Worm (Caenorhabditis elegans): ENCODE measurements around the gene gly-11.

The gly-11 gene

ce11 chrIII:12221452-12221851 lies 44.4 kb upstream of the gly-11 start:
- TF ChIP-seq dmd-8 (GFP tag; IDR thresholded peaks at IDR 0.05) (no peak), lin-39 (tag; optimal IDR thresholded peaks at IDR 0.05) (no peak), ztf-11 (tag; optimal IDR thresholded peaks at IDR 0.05) (no peak), ZK546.5 (tag; optimal IDR thresholded peaks at IDR 0.05) (no peak), zip-2 (tag; optimal IDR thresholded peaks at IDR 0.05) (no peak), Y75B8A.6 (GFP tag; IDR thresholded peaks at IDR 0.05) (no peak), ceh-20 (GFP tag; IDR thresholded peaks at IDR 0.05) (no peak), mdl-1 (tag; optimal IDR thresholded peaks at IDR 0.05) (no peak)

ce11 chrIII:12220820-12221219 lies 43.8 kb upstream of the gly-11 start:
- TF ChIP-seq nhr-42 (GFP tag; IDR thresholded peaks at IDR 0.05), result no peak
- TF ChIP-seq lin-39 (tag; optimal IDR thresholded peaks at IDR 0.05), result no peak

- TF ChIP-seq lin-38 (GFP tag; IDR thresholded peaks at IDR 0.05), result peak; percentile 92
- TF ChIP-seq ztf-7 (tag; optimal IDR thresholded peaks at IDR 0.05), result peak; percentile 5
- no peak for TF ChIP-seq pha-4 (GFP tag; IDR thresholded peaks at IDR 0.05)
- TF ChIP-seq pha-4 (tag; optimal IDR thresholded peaks at IDR 0.05), result peak; percentile 16
- TF ChIP-seq nhr-77 (tag; optimal IDR thresholded peaks at IDR 0.05), result peak; percentile 16
- peak; percentile 51 for TF ChIP-seq mep-1 (tag; optimal IDR thresholded peaks at IDR 0.05)
- peak; percentile 77 for TF ChIP-seq mes-2 (tag; optimal IDR thresholded peaks at IDR 0.05; ENCODE audit: poor library complexity, severe bottlenecking)
- TF ChIP-seq lsy-2 (tag; optimal IDR thresholded peaks at IDR 0.05), result peak in 1 of 2 experiments; percentile 68
- no peak for TF ChIP-seq zfp-3 (GFP tag; conservative IDR thresholded peaks at IDR 0.05)
- no peak for TF ChIP-seq lin-39 (tag; optimal IDR thresholded peaks at IDR 0.05)
- TF ChIP-seq hif-1 (tag; optimal IDR thresholded peaks at IDR 0.05), result peak in 1 of 2 experiments; percentile 59
- no peak for TF ChIP-seq php-3 (GFP tag; IDR thresholded peaks at IDR 0.05)
- TF ChIP-seq dve-1 (tag; optimal IDR thresholded peaks at IDR 0.05; ENCODE audit: insufficient read depth), result peak; percentile 26
- TF ChIP-seq dpl-1 (GFP tag; optimal IDR thresholded peaks at IDR 0.05), result peak; percentile 52
These were observed 41.6 kb upstream of the gly-11 start, which contains the start of the genes gex-4 and gphr-1 for ce11 chrIII:12218633-12219097. Gene gex-4 (minus strand): TSS chrIII:12218634. Gene gphr-1 (plus strand): TSS chrIII:12219047.

- TF ChIP-seq dmd-8 (GFP tag; IDR thresholded peaks at IDR 0.05), result no peak
- TF ChIP-seq aha-1 (tag), result peak; percentile 82
These were observed 41.0 kb upstream of the gly-11 start for ce11 chrIII:12218078-12218477.

ce11 chrIII:12215596-12215995 lies 38.6 kb upstream of the gly-11 start, which contains the start of gene Y75B8A.13:
Gene Y75B8A.13 (minus strand): TSS chrIII:12215696.
- no peak for TF ChIP-seq attf-4 (tag; optimal IDR thresholded peaks at IDR 0.05)
- TF ChIP-seq dmd-9 (GFP tag; IDR thresholded peaks at IDR 0.05), result no peak
- no peak for TF ChIP-seq D1046.2 (GFP tag; IDR thresholded peaks at IDR 0.05)
- TF ChIP-seq tra-1 (GFP tag; IDR thresholded peaks at IDR 0.05), result no peak
- no peak for TF ChIP-seq F37D6.2 (tag; optimal IDR thresholded peaks at IDR 0.05)
- TF ChIP-seq hif-1 (tag; optimal IDR thresholded peaks at IDR 0.05), result no peak
- no peak for TF ChIP-seq pha-4 (GFP tag; IDR thresholded peaks at IDR 0.05)
- TF ChIP-seq pha-4 (tag; optimal IDR thresholded peaks at IDR 0.05), result no peak

ce11 chrIII:12207574-12207973 lies 30.5 kb upstream of the gly-11 start:
- peak; percentile 71 for TF ChIP-seq aha-1 (tag)
- TF ChIP-seq nhr-10 (tag; optimal IDR thresholded peaks at IDR 0.05), result no peak
- TF ChIP-seq set-16 (GFP tag; IDR thresholded peaks at IDR 0.05), result peak; percentile 71
- no peak for TF ChIP-seq D1046.2 (GFP tag; IDR thresholded peaks at IDR 0.05)
- peak in 1 of 2 experiments; percentile 55 for TF ChIP-seq unc-62 (GFP tag; optimal IDR thresholded peaks at IDR 0.05 in 1 of 2)
- no peak for TF ChIP-seq unc-62 (tag; optimal IDR thresholded peaks at IDR 0.05)
- TF ChIP-seq ceh-32 (tag; optimal IDR thresholded peaks at IDR 0.05; ENCODE audit: poor library complexity), result no peak
- no peak for TF ChIP-seq nhr-76 (tag; optimal IDR thresholded peaks at IDR 0.05)
- no peak for TF ChIP-seq nhr-77 (tag; optimal IDR thresholded peaks at IDR 0.05)
- TF ChIP-seq ceh-44 (GFP tag; IDR thresholded peaks at IDR 0.05), result no peak

Measured in whole organism, L4 larva.